Worm (Caenorhabditis elegans) whole organism, young adult: Measurements from ENCODE around the gene hlh-6.

Source experiments
- B0019.2 ChIP-seq: fragments of 200-800 bp; sonication (Bioruptor generic); conservative IDR thresholded peaks from 2 replicates; pipeline ENCODE4 v1.3.6; 2022; ENCODE audit warnings: missing genetic modification reagents, missing genetic modification characterization, missing compliant biosample characterization
- B0035.1 ChIP-seq: sonication (generic microtip); optimal IDR thresholded peaks from 2 replicates; lab custom pipeline; 2016; ENCODE audit warnings: missing genetic modification characterization, mild to moderate bottlenecking, missing compliant biosample characterization, missing genotype, missing genetic modification reagents
- F10E7.11 ChIP-seq: sonication (generic microtip); optimal IDR thresholded peaks from 2 replicates; lab custom pipeline; 2017; ENCODE audit warnings: mild to moderate bottlenecking, missing genetic modification characterization, moderate library complexity, missing compliant biosample characterization
- F22D6.2 ChIP-seq: sonication (generic microtip); optimal IDR thresholded peaks from 2 replicates; lab custom pipeline; 2016; ENCODE audit warnings: mild to moderate bottlenecking, missing genetic modification characterization, missing compliant biosample characterization
- F57A8.1 ChIP-seq: fragments of 200-800 bp; sonication (Bioruptor generic); optimal IDR thresholded peaks from 2 replicates; lab custom pipeline; 2018; ENCODE audit warnings: mild to moderate bottlenecking, missing genetic modification characterization, moderate library complexity, missing compliant biosample characterization
- F57C9.4 ChIP-seq: sonication (generic microtip); optimal IDR thresholded peaks from 2 replicates; lab custom pipeline; 2017; ENCODE audit warnings: mild to moderate bottlenecking, missing genetic modification characterization, missing compliant biosample characterization
- Y53G8AR.9 ChIP-seq: fragments of 200-800 bp; sonication (Bioruptor generic); conservative IDR thresholded peaks from 2 replicates; pipeline ENCODE4 v1.3.6; 2022; ENCODE audit warnings: missing genetic modification reagents, missing genetic modification characterization, missing compliant biosample characterization
- ZK185.1 ChIP-seq: sonication (generic microtip); optimal IDR thresholded peaks from 2 replicates; lab custom pipeline; 2016; ENCODE audit warnings: mild to moderate bottlenecking, missing genetic modification characterization, missing compliant biosample characterization; ENCODE audit not compliant: poor library complexity, severe bottlenecking
- aptf-3 ChIP-seq: fragments of 200-800 bp; sonication (Bioruptor generic); IDR thresholded peaks from 2 replicates; pipeline ENCODE4 v1.3.6; 2022; ENCODE audit warnings: missing genetic modification characterization, missing compliant biosample characterization
- athp-1 ChIP-seq: sonication (generic microtip); optimal IDR thresholded peaks from 2 replicates; lab custom pipeline; 2017; ENCODE audit warnings: mild to moderate bottlenecking, missing genetic modification characterization, missing compliant biosample characterization
- attf-5 ChIP-seq: fragments of 200-800 bp; sonication (Bioruptor generic); optimal IDR thresholded peaks from 2 replicates; lab custom pipeline; 2018; ENCODE audit warnings: mild to moderate bottlenecking, missing genetic modification characterization, missing compliant biosample characterization
- bed-1 ChIP-seq: fragments of 200-800 bp; sonication (Bioruptor generic); IDR thresholded peaks from 2 replicates; pipeline ENCODE4 v1.3.6; 2022; ENCODE audit warnings: missing genetic modification reagents, missing genetic modification characterization, missing compliant biosample characterization
- cebp-2 ChIP-seq: fragments of 200-800 bp; sonication (Bioruptor generic); IDR thresholded peaks from 2 replicates; pipeline ENCODE4 v1.3.6; 2022; ENCODE audit warnings: missing genetic modification characterization, missing compliant biosample characterization
- ceh-91 ChIP-seq: fragments of 200-800 bp; sonication (Bioruptor generic); IDR thresholded peaks from 2 replicates; pipeline ENCODE4 v1.3.6; 2022; ENCODE audit warnings: missing genetic modification reagents, missing genetic modification characterization, missing compliant biosample characterization
- die-1 ChIP-seq: sonication (generic microtip); optimal IDR thresholded peaks from 2 replicates; lab custom pipeline; 2016; ENCODE audit warnings: missing genotype, mild to moderate bottlenecking, missing genetic modification characterization, missing compliant biosample characterization
- dox-1 ChIP-seq: fragments of 200-800 bp; sonication (Bioruptor generic); IDR thresholded peaks from 2 replicates; pipeline ENCODE4 v1.3.6; 2022; ENCODE audit warnings: missing genetic modification reagents, missing genetic modification characterization, missing compliant biosample characterization
- egl-18 ChIP-seq: fragments of 200-800 bp; sonication (Bioruptor generic); IDR thresholded peaks from 2 replicates; pipeline ENCODE4 v1.3.6; 2022; ENCODE audit warnings: missing genetic modification reagents, missing genetic modification characterization, missing compliant biosample characterization
- ekl-4 ChIP-seq: fragments of 200-800 bp; sonication (Bioruptor generic); IDR thresholded peaks from 2 replicates; pipeline ENCODE4 v1.3.6; 2022; ENCODE audit warnings: missing genetic modification reagents, missing genetic modification characterization, missing compliant biosample characterization
- gei-17 ChIP-seq: fragments of 200-800 bp; sonication (Bioruptor generic); optimal IDR thresholded peaks from 2 replicates; lab custom pipeline; 2018; ENCODE audit warnings: mild to moderate bottlenecking, missing genetic modification characterization, missing compliant biosample characterization
- hlh-26 ChIP-seq: fragments of 200-800 bp; sonication (Bioruptor generic); conservative IDR thresholded peaks from 2 replicates; pipeline ENCODE4 v1.3.6; 2022; ENCODE audit warnings: missing genetic modification reagents, missing genetic modification characterization, missing compliant biosample characterization
- lin-26 ChIP-seq: fragments of 200-800 bp; sonication (Bioruptor generic); IDR thresholded peaks from 2 replicates; pipeline ENCODE4 v1.3.6; 2022; ENCODE audit warnings: missing genetic modification reagents, missing genetic modification characterization, missing compliant biosample characterization
- lir-1 ChIP-seq: fragments of 200-800 bp; sonication (Bioruptor generic); conservative IDR thresholded peaks from 2 replicates; pipeline ENCODE4 v1.3.6; 2022; ENCODE audit warnings: missing genetic modification reagents, missing genetic modification characterization, missing compliant biosample characterization
- lsl-1 ChIP-seq: fragments of 200-800 bp; sonication (Bioruptor generic); optimal IDR thresholded peaks from 2 replicates; lab custom pipeline; 2018; ENCODE audit warnings: mild to moderate bottlenecking, missing genetic modification characterization, moderate library complexity, missing compliant biosample characterization
- madf-6 ChIP-seq: fragments of 200-800 bp; sonication (Bioruptor generic); IDR thresholded peaks from 2 replicates; pipeline ENCODE4 v1.3.6; 2022; ENCODE audit warnings: missing genetic modification reagents, missing genetic modification characterization, missing compliant biosample characterization
- mcd-1 ChIP-seq: fragments of 200-800 bp; sonication (Bioruptor generic); IDR thresholded peaks from 2 replicates; pipeline ENCODE4 v1.3.6; 2022; ENCODE audit warnings: missing genetic modification reagents, missing genetic modification characterization, missing compliant biosample characterization
- mel-28 ChIP-seq: sonication (generic microtip); optimal IDR thresholded peaks from 2 replicates; lab custom pipeline; 2016; ENCODE audit warnings: borderline replicate concordance, mild to moderate bottlenecking, missing genetic modification characterization, missing compliant biosample characterization
- mes-4 ChIP-seq: sonication (generic microtip); optimal IDR thresholded peaks from 2 replicates; lab custom pipeline; 2016; ENCODE audit warnings: missing genotype, missing genetic modification characterization, missing compliant biosample characterization
- mxl-1 ChIP-seq: sonication (generic microtip); optimal IDR thresholded peaks from 2 replicates; lab custom pipeline; 2016; ENCODE audit warnings: missing genetic modification characterization, missing compliant biosample characterization
- nfya-1 ChIP-seq: sonication (generic microtip); optimal IDR thresholded peaks from 2 replicates; lab custom pipeline; 2017; ENCODE audit warnings: antibody characterized with exemption, missing compliant biosample characterization, missing genetic modification characterization, borderline replicate concordance; ENCODE audit not compliant: insufficient read depth
- nhr-120 ChIP-seq: fragments of 200-800 bp; sonication (Bioruptor generic); IDR thresholded peaks from 2 replicates; pipeline ENCODE4 v1.3.6; 2022; ENCODE audit warnings: missing genetic modification characterization, missing compliant biosample characterization
- nhr-179 ChIP-seq: sonication (generic microtip); optimal IDR thresholded peaks from 2 replicates; lab custom pipeline; 2016; ENCODE audit warnings: mild to moderate bottlenecking, missing genetic modification characterization, missing compliant biosample characterization
- nhr-27 ChIP-seq: fragments of 200-800 bp; sonication (Bioruptor generic); optimal IDR thresholded peaks from 2 replicates; lab custom pipeline; 2018; ENCODE audit warnings: mild to moderate bottlenecking, missing genetic modification characterization, moderate library complexity, missing compliant biosample characterization
- pbrm-1 ChIP-seq: fragments of 200-800 bp; sonication (Bioruptor generic); IDR thresholded peaks from 2 replicates; pipeline ENCODE4 v1.3.6; 2022; ENCODE audit warnings: missing genetic modification reagents, missing genetic modification characterization, missing compliant biosample characterization
- sea-2 ChIP-seq: fragments of 200-800 bp; sonication (Bioruptor generic); IDR thresholded peaks from 2 replicates; pipeline ENCODE4 v1.3.6; 2022; ENCODE audit warnings: missing genetic modification characterization, missing compliant biosample characterization
- tlf-1 ChIP-seq: fragments of 200-800 bp; sonication (Bioruptor generic); optimal IDR thresholded peaks from 2 replicates; lab custom pipeline; 2018; ENCODE audit warnings: mild to moderate bottlenecking, missing genetic modification characterization, missing compliant biosample characterization
- unc-62 ChIP-seq: fragments of 150-350 bp; optimal IDR thresholded peaks from 2 replicates; lab custom pipeline; 2014; ENCODE audit warnings: missing biosample characterization, missing genetic modification reagents, missing genetic modification characterization
- zfh-2 ChIP-seq: fragments of 200-800 bp; sonication (Bioruptor generic); conservative IDR thresholded peaks from 2 replicates; pipeline ENCODE4 v1.3.6; 2022; ENCODE audit warnings: missing genetic modification reagents, missing genetic modification characterization, missing compliant biosample characterization
- ztf-25 ChIP-seq: fragments of 200-800 bp; sonication (Bioruptor generic); IDR thresholded peaks from 2 replicates; pipeline ENCODE4 v1.3.6; 2022; ENCODE audit warnings: missing genetic modification reagents, missing genetic modification characterization, missing compliant biosample characterization
- ztf-28 ChIP-seq: fragments of 200-800 bp; sonication (Bioruptor generic); IDR thresholded peaks from 2 replicates; pipeline ENCODE4 v1.3.6; 2022; ENCODE audit warnings: missing genetic modification reagents, missing genetic modification characterization, missing compliant biosample characterization
- ztf-3 ChIP-seq: fragments of 200-800 bp; sonication (Bioruptor generic); optimal IDR thresholded peaks from 2 replicates; lab custom pipeline; 2018; ENCODE audit warnings: mild to moderate bottlenecking, missing genetic modification characterization, missing compliant biosample characterization

Gene hlh-6

DNA sequence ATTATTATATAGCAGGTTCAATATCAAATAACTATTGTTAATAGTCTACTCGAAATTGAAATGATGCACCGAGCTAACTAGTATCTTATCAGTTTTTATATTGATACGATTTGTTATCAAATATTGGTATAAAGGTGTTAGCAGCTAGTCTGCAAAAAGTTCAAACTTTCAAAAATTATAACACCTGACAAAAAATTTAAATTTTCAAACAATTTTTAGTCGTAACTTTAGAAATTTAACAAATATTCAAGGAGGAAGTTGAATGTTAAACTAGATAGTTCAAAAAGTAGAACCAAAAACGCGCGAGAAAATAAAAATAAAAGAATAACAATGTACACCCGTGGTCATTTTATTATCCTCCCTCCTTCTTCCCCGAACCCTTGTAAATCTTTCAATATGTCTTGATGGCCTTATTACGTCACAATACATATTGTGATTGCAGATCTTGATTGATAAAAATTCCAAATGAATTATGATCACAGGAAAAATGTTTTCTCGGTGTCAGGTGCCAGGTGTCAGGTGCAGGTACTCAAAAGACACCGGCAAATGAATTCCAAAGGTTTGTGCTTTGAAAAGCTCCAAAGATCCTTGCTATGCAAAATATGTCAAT lies 41.0 kb upstream of the hlh-6 start, which contains the start of gene ZK1307.1:
TSS of gene ZK1307.1 (minus strand) at position 51 of the 610 bp plus-strand sequence.
- TF ChIP-seq nfya-1 (tag; lab: Kevin White, UChicago): no peak
- TF ChIP-seq cebp-2: no peak
- TF ChIP-seq ztf-25: no peak
- no peak for TF ChIP-seq attf-5 (GFP tag; lab: Kevin White, UChicago)
- no peak for TF ChIP-seq tlf-1
- TF ChIP-seq die-1 (tag; lab: Kevin White, UChicago): no peak
- TF ChIP-seq nhr-27 (tag; lab: Kevin White, UChicago): no peak
- no peak for TF ChIP-seq mcd-1 (GFP tag; lab: Robert Waterston, UW)
- TF ChIP-seq zfh-2: no peak
- TF ChIP-seq lir-1 (GFP tag; lab: Robert Waterston, UW): no peak
- no peak for TF ChIP-seq aptf-3 (GFP tag; lab: Robert Waterston, UW)
- no peak for TF ChIP-seq ztf-28 (GFP tag; lab: Robert Waterston, UW)
- TF ChIP-seq, all 124 proteins: peak for 0

DNA sequence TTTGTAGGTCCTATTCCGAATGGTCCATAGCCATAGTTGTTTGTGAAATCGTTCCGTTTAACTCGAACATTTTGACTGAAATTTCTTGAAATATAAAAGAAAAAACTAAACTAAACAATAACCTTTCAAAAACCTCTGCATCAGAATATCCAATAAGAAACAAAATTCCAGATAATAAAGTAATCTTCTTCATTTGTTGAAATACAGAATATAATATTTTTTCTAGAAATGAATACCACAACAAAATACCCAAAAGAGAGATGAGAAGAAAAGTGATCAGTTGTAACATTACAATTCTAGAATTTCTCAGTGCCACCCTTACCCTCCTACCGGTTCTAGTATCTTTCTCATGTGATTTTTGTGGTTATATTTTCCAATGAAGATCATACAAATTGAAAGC lies 39.1 kb upstream of the hlh-6 start, which contains the start of gene ZK1307.2:
TSS of gene ZK1307.2 (minus strand) at position 274 of the 400 bp plus-strand sequence.
- TF ChIP-seq ekl-4 (GFP tag; lab: Robert Waterston, UW) (no peak), pbrm-1 (GFP tag; lab: Robert Waterston, UW) (no peak), F22D6.2 (no peak), F57C9.4 (tag; lab: Kevin White, UChicago) (no peak), F10E7.11 (tag; lab: Kevin White, UChicago) (no peak), nhr-179 (tag; lab: Kevin White, UChicago) (no peak), mel-28 (tag; lab: Kevin White, UChicago) (no peak), ztf-3 (GFP tag; lab: Kevin White, UChicago) (no peak), madf-6 (GFP tag; lab: Robert Waterston, UW) (no peak), B0019.2 (GFP tag; lab: Robert Waterston, UW) (no peak), unc-62 (GFP tag; lab: Kevin White, UChicago) (no peak), lsl-1 (no peak), mcd-1 (GFP tag; lab: Robert Waterston, UW) (no peak), aptf-3 (GFP tag; lab: Robert Waterston, UW) (no peak), hlh-26 (no peak), egl-18 (GFP tag; lab: Robert Waterston, UW) (no peak), nhr-120 (no peak)

DNA sequence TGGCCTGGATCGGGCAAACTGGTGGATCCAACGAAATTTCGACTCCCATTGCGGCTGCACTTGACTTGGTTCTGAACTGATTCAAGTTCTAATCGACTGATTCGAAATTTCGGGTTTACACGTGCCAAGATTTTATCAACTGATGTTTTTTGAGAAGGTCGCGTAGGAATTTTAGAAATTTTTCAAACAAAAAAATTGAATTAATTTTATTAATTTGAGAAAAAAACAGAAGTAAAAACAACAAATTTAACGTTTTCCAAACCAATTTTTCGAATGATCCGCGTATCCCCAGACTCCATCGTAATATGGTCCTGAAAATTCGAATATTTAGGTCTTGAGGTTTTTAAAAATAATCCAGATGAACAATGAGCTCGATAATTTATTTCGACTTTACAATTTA lies 38.3 kb upstream of the hlh-6 start, which contains the start of gene ZK1307.3:
TSS of gene ZK1307.3 (minus strand) at position 101 of the 400 bp plus-strand sequence.
- TF ChIP-seq F57A8.1 (no peak), Y53G8AR.9 (GFP tag; lab: Robert Waterston, UW) (no peak), B0019.2 (GFP tag; lab: Robert Waterston, UW) (no peak), gei-17 (GFP tag; lab: Kevin White, UChicago) (no peak), ZK185.1 (tag; lab: Kevin White, UChicago) (no peak), cebp-2 (no peak), mel-28 (tag; lab: Kevin White, UChicago) (no peak), F57C9.4 (tag; lab: Kevin White, UChicago) (no peak), F22D6.2 (no peak), sea-2 (GFP tag; lab: Robert Waterston, UW) (no peak), athp-1 (no peak), bed-1 (GFP tag; lab: Robert Waterston, UW) (no peak), B0035.1 (tag; lab: Kevin White, UChicago) (no peak), dox-1 (GFP tag; lab: Robert Waterston, UW) (no peak), lin-26 (no peak), ztf-25 (no peak), mes-4 (tag; lab: Kevin White, UChicago) (no peak), mxl-1 (tag; lab: Kevin White, UChicago) (no peak), ceh-91 (no peak)
